Worm (Caenorhabditis elegans): ENCODE measurements around the gene F36F12.7.
"Not testable (repeated sequence)": the region's sequence is repeated elsewhere in the genome, so short reads cannot be mapped to it uniquely, and the experiment has no call there.

F36F12.7 gene

ce11 chrV:2067985-2068499, 31.1 kb upstream of the F36F12.7 start, which contains the start of gene lbp-9:
Gene lbp-9, plus strand, starts transcription at chrV:2068449.
- no peak for TF ChIP-seq tab-1 (GFP tag; IDR thresholded peaks at IDR 0.05)
- no peak for TF ChIP-seq ztf-29 (GFP tag; IDR thresholded peaks at IDR 0.05)
- no peak for TF ChIP-seq flt-1 (GFP tag; IDR thresholded peaks at IDR 0.05)
- no peak for TF ChIP-seq med-1 (GFP tag; optimal IDR thresholded peaks at IDR 0.05; ENCODE audit: insufficient read depth)

ce11 chrV:2068728-2069443, 30.3 kb upstream of the F36F12.7 start:
- no peak for TF ChIP-seq flt-1 (GFP tag; IDR thresholded peaks at IDR 0.05)
- TF ChIP-seq cog-1 (tag; optimal IDR thresholded peaks at IDR 0.05): no peak
- no peak for TF ChIP-seq med-1 (GFP tag; optimal IDR thresholded peaks at IDR 0.05; ENCODE audit: insufficient read depth)
- TF ChIP-seq ztf-29 (GFP tag; IDR thresholded peaks at IDR 0.05): no peak
- TF ChIP-seq ztf-23 (GFP tag; IDR thresholded peaks at IDR 0.05): no peak
- TF ChIP-seq T22C8.4 (GFP tag; IDR thresholded peaks at IDR 0.05): no peak
- no peak for TF ChIP-seq klf-2 (GFP tag; conservative IDR thresholded peaks at IDR 0.05)
- no peak for TF ChIP-seq ref-1 (GFP tag; conservative IDR thresholded peaks at IDR 0.05)
- TF ChIP-seq tab-1 (GFP tag; IDR thresholded peaks at IDR 0.05): no peak

ce11 chrV:2072807-2073206, 26.3 kb upstream of the F36F12.7 start, which contains the start of gene Y40B10A.9:
Gene Y40B10A.9, minus strand, starts transcription at chrV:2072907.
- TF ChIP-seq ztf-23 (GFP tag; IDR thresholded peaks at IDR 0.05) (no peak), T22C8.4 (GFP tag; IDR thresholded peaks at IDR 0.05) (no peak), klf-2 (GFP tag; conservative IDR thresholded peaks at IDR 0.05) (no peak), med-1 (GFP tag; optimal IDR thresholded peaks at IDR 0.05; ENCODE audit: insufficient read depth) (no peak), ref-1 (GFP tag; conservative IDR thresholded peaks at IDR 0.05) (no peak)

- peak; percentile 26; the same call in 1 of the 2 replicates for TF ChIP-seq ztf-23 (GFP tag; IDR thresholded peaks at IDR 0.05)
- TF ChIP-seq ref-1 (GFP tag; conservative IDR thresholded peaks at IDR 0.05): no peak
Observed at ce11 chrV:2076043-2076442, 23.1 kb upstream of the F36F12.7 start.

- TF ChIP-seq cog-1 (tag; optimal IDR thresholded peaks at IDR 0.05) (no peak), ref-1 (GFP tag; conservative IDR thresholded peaks at IDR 0.05) (no peak), ztf-29 (GFP tag; IDR thresholded peaks at IDR 0.05) (no peak), flt-1 (GFP tag; IDR thresholded peaks at IDR 0.05) (no peak), T22C8.4 (GFP tag; IDR thresholded peaks at IDR 0.05) (no peak), klf-2 (GFP tag; conservative IDR thresholded peaks at IDR 0.05) (no peak), med-1 (GFP tag; optimal IDR thresholded peaks at IDR 0.05; ENCODE audit: insufficient read depth) (no peak), ztf-23 (GFP tag; IDR thresholded peaks at IDR 0.05) (no peak), tab-1 (GFP tag; IDR thresholded peaks at IDR 0.05) (no peak)
Observed at ce11 chrV:2081269-2081668, 17.9 kb upstream of the F36F12.7 start.

- no peak for TF ChIP-seq T22C8.4 (GFP tag; IDR thresholded peaks at IDR 0.05)
- TF ChIP-seq cog-1 (tag; optimal IDR thresholded peaks at IDR 0.05): no peak
- no peak for TF ChIP-seq ref-1 (GFP tag; conservative IDR thresholded peaks at IDR 0.05)
- TF ChIP-seq tab-1 (GFP tag; IDR thresholded peaks at IDR 0.05): no peak
- no peak for TF ChIP-seq ztf-29 (GFP tag; IDR thresholded peaks at IDR 0.05)
- TF ChIP-seq klf-2 (GFP tag; conservative IDR thresholded peaks at IDR 0.05): no peak
Observed at ce11 chrV:2081894-2082293, 17.2 kb upstream of the F36F12.7 start.

- TF ChIP-seq klf-2 (GFP tag; conservative IDR thresholded peaks at IDR 0.05) (0 out of 2 replicates have a peak, but pooled peaks have one; percentile 10), cog-1 (tag; optimal IDR thresholded peaks at IDR 0.05) (no peak)
Observed at ce11 chrV:2083869-2084268, 15.3 kb upstream of the F36F12.7 start.

ce11 chrV:2085745-2086267, 13.3 kb upstream of the F36F12.7 start, which contains the start of gene F36F12.3:
Gene F36F12.3, plus strand, starts transcription at chrV:2085795.
- TF ChIP-seq tab-1 (GFP tag; IDR thresholded peaks at IDR 0.05); klf-2 (GFP tag; conservative IDR thresholded peaks at IDR 0.05); ztf-29 (GFP tag; IDR thresholded peaks at IDR 0.05): not testable (repeated sequence)

ce11 chrV:2090321-2090720, 8.8 kb upstream of the F36F12.7 start, which contains the start of gene ztf-28:
Gene ztf-28, plus strand, starts transcription at chrV:2090669.
- TF ChIP-seq klf-2 (GFP tag; conservative IDR thresholded peaks at IDR 0.05); T22C8.4 (GFP tag; IDR thresholded peaks at IDR 0.05); ztf-29 (GFP tag; IDR thresholded peaks at IDR 0.05): not testable (repeated sequence)

ce11 chrV:2095204-2095603, 3.9 kb upstream of the F36F12.7 start, which contains the start of gene F36F12.2:
Gene F36F12.2, minus strand, starts transcription at chrV:2095304.
- TF ChIP-seq tab-1 (GFP tag; IDR thresholded peaks at IDR 0.05) (no peak), ztf-23 (GFP tag; IDR thresholded peaks at IDR 0.05) (no peak)

- no peak for TF ChIP-seq med-1 (GFP tag; optimal IDR thresholded peaks at IDR 0.05; ENCODE audit: insufficient read depth)
- TF ChIP-seq ztf-23 (GFP tag; IDR thresholded peaks at IDR 0.05): no peak
- no peak for TF ChIP-seq tab-1 (GFP tag; IDR thresholded peaks at IDR 0.05)
- TF ChIP-seq cog-1 (tag; optimal IDR thresholded peaks at IDR 0.05): no peak
- no peak for TF ChIP-seq klf-2 (GFP tag; conservative IDR thresholded peaks at IDR 0.05)
- no peak for TF ChIP-seq ztf-29 (GFP tag; IDR thresholded peaks at IDR 0.05)
- TF ChIP-seq flt-1 (GFP tag; IDR thresholded peaks at IDR 0.05): no peak
Observed at ce11 chrV:2095772-2096171, 3.4 kb upstream of the F36F12.7 start, which contains the start of gene clec-207. Gene clec-207, plus strand, starts transcription at chrV:2096072.

Data from whole organism, midembryonic.